Worm (Caenorhabditis elegans) whole organism, late embryonic: ENCODE measurements around the gene ugt-66.

Experiments used
- C08G9.2 ChIP-seq: sonication (generic microtip); optimal IDR thresholded peaks from 2 replicates; lab custom pipeline; 2016; ENCODE audit warnings: mild to moderate bottlenecking, missing genetic modification characterization, moderate library complexity, missing compliant biosample characterization
- C38D4.7 ChIP-seq: fragments of 200-800 bp; sonication (Bioruptor generic); optimal IDR thresholded peaks from 2 replicates; lab custom pipeline; 2018; ENCODE audit warnings: mild to moderate bottlenecking, missing genetic modification characterization, moderate library complexity, missing compliant biosample characterization
- T23F11.4 ChIP-seq: fragments of 200-800 bp; sonication (Bioruptor generic); optimal IDR thresholded peaks from 2 replicates; lab custom pipeline; 2018; ENCODE audit warnings: mild to moderate bottlenecking, missing genetic modification characterization, missing compliant biosample characterization
- ahr-1 ChIP-seq: sonication (generic microtip); optimal IDR thresholded peaks from 2 replicates; lab custom pipeline; 2016; ENCODE audit warnings: missing genetic modification characterization, missing compliant biosample characterization
- ceh-14 ChIP-seq: sonication (generic microtip); optimal IDR thresholded peaks from 2 replicates; lab custom pipeline; 2016; ENCODE audit warnings: missing genotype, missing genetic modification characterization, missing compliant biosample characterization
- ceh-18 ChIP-seq: sonication (generic microtip); optimal IDR thresholded peaks from 2 replicates; lab custom pipeline; 2016; ENCODE audit warnings: missing genetic modification characterization, missing compliant biosample characterization
- ceh-19 ChIP-seq: fragments of 200-800 bp; sonication (Bioruptor generic); optimal IDR thresholded peaks from 2 replicates; lab custom pipeline; 2018; ENCODE audit warnings: mild to moderate bottlenecking, missing genetic modification characterization, missing compliant biosample characterization
- ceh-2 ChIP-seq: sonication (generic microtip); optimal IDR thresholded peaks from 2 replicates; lab custom pipeline; 2016; ENCODE audit warnings: missing genotype, missing genetic modification characterization, missing compliant biosample characterization
- ceh-22 ChIP-seq: sonication (generic microtip); optimal IDR thresholded peaks from 2 replicates; lab custom pipeline; 2017; ENCODE audit warnings: missing biosample characterization, missing genetic modification characterization
- ceh-30 ChIP-seq: fragments of 150-350 bp; optimal IDR thresholded peaks from 2 replicates; lab custom pipeline; 2014; ENCODE audit warnings: missing biosample characterization, missing genetic modification characterization
- ceh-31 ChIP-seq: sonication (generic microtip); optimal IDR thresholded peaks from 2 replicates; lab custom pipeline; 2016; ENCODE audit warnings: missing genetic modification characterization, missing compliant biosample characterization
- ceh-48 ChIP-seq: sonication (generic microtip); optimal IDR thresholded peaks from 2 replicates; lab custom pipeline; 2016; ENCODE audit warnings: missing genetic modification characterization, inconsistent platforms, missing compliant biosample characterization
- ceh-6 ChIP-seq: fragments of 200-800 bp; sonication (Bioruptor generic); optimal IDR thresholded peaks from 2 replicates; lab custom pipeline; 2018; ENCODE audit warnings: mild to moderate bottlenecking, missing genetic modification characterization, missing compliant biosample characterization
- ceh-9 ChIP-seq: sonication (generic microtip); optimal IDR thresholded peaks from 2 replicates; lab custom pipeline; 2016; ENCODE audit warnings: mild to moderate bottlenecking, missing genetic modification characterization, inconsistent platforms, missing compliant biosample characterization
- che-1 ChIP-seq: sonication (generic microtip); optimal IDR thresholded peaks from 2 replicates; lab custom pipeline; 2016; ENCODE audit warnings: mild to moderate bottlenecking, missing genetic modification characterization, missing compliant biosample characterization
- dve-1 ChIP-seq: sonication (generic microtip); optimal IDR thresholded peaks from 2 replicates; lab custom pipeline; 2017; ENCODE audit warnings: antibody characterized with exemption, mild to moderate bottlenecking, missing genetic modification characterization, missing compliant biosample characterization
- fkh-10 ChIP-seq: fragments of 150-350 bp; optimal IDR thresholded peaks from 2 replicates; lab custom pipeline; 2014; ENCODE audit warnings: missing biosample characterization, missing genetic modification reagents, missing genetic modification characterization
- hlh-30 ChIP-seq: sonication (generic microtip); optimal IDR thresholded peaks from 2 replicates; lab custom pipeline; 2017; ENCODE audit warnings: antibody characterized with exemption, missing genetic modification characterization, missing compliant biosample characterization; ENCODE audit not compliant: insufficient read depth
- hlh-6 ChIP-seq: sonication (generic microtip); optimal IDR thresholded peaks from 2 replicates; lab custom pipeline; 2016; ENCODE audit warnings: missing genotype, missing genetic modification characterization, missing compliant biosample characterization
- madf-2 ChIP-seq: sonication (generic microtip); optimal IDR thresholded peaks from 2 replicates; lab custom pipeline; 2017; ENCODE audit warnings: missing genetic modification characterization, missing compliant biosample characterization
- mec-3 ChIP-seq: sonication (generic microtip); optimal IDR thresholded peaks from 2 replicates; lab custom pipeline; 2016; ENCODE audit warnings: borderline replicate concordance, missing genetic modification characterization, missing compliant biosample characterization
- nfya-1 ChIP-seq: sonication (generic microtip); optimal IDR thresholded peaks from 2 replicates; lab custom pipeline; 2017; ENCODE audit warnings: missing genetic modification characterization, mild to moderate bottlenecking, missing compliant biosample characterization, antibody characterized with exemption, moderate library complexity
- npax-4 ChIP-seq: sonication (generic microtip); optimal IDR thresholded peaks from 2 replicates; lab custom pipeline; 2016; ENCODE audit warnings: missing genetic modification characterization, missing compliant biosample characterization
- odd-2 ChIP-seq: sonication (generic microtip); optimal IDR thresholded peaks from 2 replicates; lab custom pipeline; 2017; ENCODE audit warnings: antibody characterized with exemption, mild to moderate bottlenecking, missing genetic modification characterization, missing compliant biosample characterization
- pag-3 ChIP-seq: sonication (generic microtip); optimal IDR thresholded peaks from 2 replicates; lab custom pipeline; 2016; ENCODE audit warnings: missing compliant biosample characterization, missing genetic modification characterization, borderline replicate concordance
- pat-9 ChIP-seq: fragments of 200-800 bp; sonication (Bioruptor generic); optimal IDR thresholded peaks from 2 replicates; lab custom pipeline; 2018; ENCODE audit warnings: mild to moderate bottlenecking, missing genetic modification characterization, moderate library complexity, missing compliant biosample characterization
- pax-1 ChIP-seq: fragments of 150-350 bp; optimal IDR thresholded peaks from 2 replicates; lab custom pipeline; 2014; ENCODE audit warnings: missing biosample characterization, missing genetic modification characterization
- pha-4 ChIP-seq: fragments of 150-350 bp; optimal IDR thresholded peaks from 2 replicates; lab custom pipeline; 2018; ENCODE audit warnings: missing biosample characterization, missing genetic modification reagents, missing genetic modification characterization
- pqm-1 ChIP-seq: sonication (generic microtip); optimal IDR thresholded peaks from 2 replicates; lab custom pipeline; 2016; ENCODE audit warnings: missing genetic modification characterization, missing compliant biosample characterization
- sdc-2 ChIP-seq: sonication (generic microtip); optimal IDR thresholded peaks from 2 replicates; lab custom pipeline; 2016; ENCODE audit warnings: missing genotype, missing genetic modification characterization, missing compliant biosample characterization
- sox-4 ChIP-seq: sonication (generic microtip); optimal IDR thresholded peaks from 2 replicates; lab custom pipeline; 2017; ENCODE audit warnings: mild to moderate bottlenecking, missing genetic modification characterization, inconsistent platforms, missing compliant biosample characterization
- tbx-7 ChIP-seq: sonication (generic microtip); optimal IDR thresholded peaks from 2 replicates; lab custom pipeline; 2016; ENCODE audit warnings: missing genotype, missing genetic modification characterization, missing compliant biosample characterization
- unc-42 ChIP-seq: sonication (generic microtip); optimal IDR thresholded peaks from 2 replicates; lab custom pipeline; 2016; ENCODE audit warnings: missing genotype, missing genetic modification characterization, missing compliant biosample characterization
- unc-86 ChIP-seq: sonication (generic microtip); optimal IDR thresholded peaks from 2 replicates; lab custom pipeline; 2016; ENCODE audit warnings: missing genetic modification characterization, missing compliant biosample characterization
- zip-5 ChIP-seq: sonication (generic microtip); optimal IDR thresholded peaks from 2 replicates; lab custom pipeline; 2016; ENCODE audit warnings: missing genetic modification characterization, missing compliant biosample characterization
- ztf-16 ChIP-seq: sonication (generic microtip); optimal IDR thresholded peaks from 2 replicates; lab custom pipeline; 2017; ENCODE audit warnings: missing genetic modification characterization, missing compliant biosample characterization

ugt-66 gene

ce11 chrIII:6179062-6179461, 15.3 kb downstream of the ugt-66 start:
- TF ChIP-seq pat-9 (tag; lab: Kevin White, UChicago) (no peak), dve-1 (tag; lab: Kevin White, UChicago) (no peak), hlh-30 (no peak), ceh-18 (tag; lab: Kevin White, UChicago) (no peak), mec-3 (tag; lab: Kevin White, UChicago) (no peak), ceh-6 (GFP tag; lab: Kevin White, UChicago) (no peak), ceh-22 (tag; lab: Kevin White, UChicago) (no peak)
- TF ChIP-seq, all 69 proteins: peak for 0

ce11 chrIII:6178586-6178985, 15.8 kb downstream of the ugt-66 start, which contains the start of gene F42A10.7:
TSS of gene F42A10.7 (minus strand) at chrIII:6178686.
- TF ChIP-seq ceh-2 (tag; lab: Kevin White, UChicago) = no peak
- no peak for TF ChIP-seq C08G9.2 (tag; lab: Kevin White, UChicago)

- no peak for TF ChIP-seq mec-3 (tag; lab: Kevin White, UChicago)
- no peak for TF ChIP-seq nfya-1
- TF ChIP-seq pqm-1 (tag; lab: Kevin White, UChicago) = no peak
- no peak for TF ChIP-seq pax-1 (tag; lab: Kevin White, UChicago)
- TF ChIP-seq C38D4.7 (GFP tag; lab: Kevin White, UChicago) = no peak
- no peak for TF ChIP-seq ztf-16 (tag; lab: Kevin White, UChicago)
- TF ChIP-seq ceh-48 (tag; lab: Kevin White, UChicago) = no peak
- TF ChIP-seq ceh-9 (tag; lab: Kevin White, UChicago) = no peak
- TF ChIP-seq pha-4 = no peak
- no peak for TF ChIP-seq pag-3
- TF ChIP-seq C08G9.2 (tag; lab: Kevin White, UChicago) = no peak
- TF ChIP-seq pat-9 (tag; lab: Kevin White, UChicago) = no peak
- TF ChIP-seq hlh-6 = no peak
- TF ChIP-seq ceh-30 = no peak
- TF ChIP-seq sdc-2 (tag; lab: Kevin White, UChicago) = no peak
- no peak for TF ChIP-seq T23F11.4 (GFP tag; lab: Kevin White, UChicago)
- no peak for TF ChIP-seq unc-86 (tag; lab: Kevin White, UChicago)
- TF ChIP-seq sox-4 (tag; lab: Kevin White, UChicago) = no peak
- no peak for TF ChIP-seq npax-4 (tag; lab: Kevin White, UChicago)
- TF ChIP-seq odd-2 (tag; lab: Kevin White, UChicago) = no peak
- TF ChIP-seq, all 69 proteins: peak for 0
Measured at ce11 chrIII:6177631-6178030, 16.7 kb downstream of the ugt-66 start.

- TF ChIP-seq fkh-10 (GFP tag; lab: Kevin White, UChicago) (no peak), unc-42 (tag; lab: Kevin White, UChicago) (no peak), madf-2 (tag; lab: Kevin White, UChicago) (no peak), pqm-1 (tag; lab: Kevin White, UChicago) (no peak), che-1 (tag; lab: Kevin White, UChicago) (no peak), odd-2 (tag; lab: Kevin White, UChicago) (no peak), ahr-1 (tag; lab: Kevin White, UChicago) (no peak), ceh-14 (tag; lab: Kevin White, UChicago) (no peak), tbx-7 (no peak), ceh-19 (GFP tag; lab: Kevin White, UChicago) (no peak), mec-3 (tag; lab: Kevin White, UChicago) (no peak), sdc-2 (tag; lab: Kevin White, UChicago) (no peak), ceh-31 (no peak), ceh-6 (GFP tag; lab: Kevin White, UChicago) (no peak), zip-5 (no peak), pag-3 (no peak), C38D4.7 (GFP tag; lab: Kevin White, UChicago) (no peak)
Measured at ce11 chrIII:6176761-6177160, 17.6 kb downstream of the ugt-66 start, which contains the start of gene F42A10.6. TSS of gene F42A10.6 (minus strand) at chrIII:6176861.
